Worm (Caenorhabditis elegans): ENCODE results near the gene R107.9.

- TF ChIP-seq gei-17 (GFP tag; optimal IDR thresholded peaks at IDR 0.05) (no peak), F39B2.1 (GFP tag; IDR thresholded peaks at IDR 0.05) (no peak), D2030.7 (GFP tag; IDR thresholded peaks at IDR 0.05) (no peak), snpc-1.1 (tag; optimal IDR thresholded peaks at IDR 0.05; ENCODE audit: insufficient read depth) (no peak)
These were observed 44.0 kb downstream of the R107.9 start, which contains the start of gene far-2 for ce11 chrIII:9081763-9082162.
